Worm (Caenorhabditis elegans) whole organism, early embryonic: ENCODE data around the gene nlp-32.

Source experiments
- B0310.2 ChIP-seq: sonication (generic microtip); optimal IDR thresholded peaks from 2 replicates; lab custom pipeline; 2016; ENCODE audit warnings: mild to moderate bottlenecking, missing genetic modification characterization, missing compliant biosample characterization
- F13C5.2 ChIP-seq: sonication (generic microtip); optimal IDR thresholded peaks from 2 replicates; lab custom pipeline; 2017; ENCODE audit warnings: mild to moderate bottlenecking, missing genetic modification characterization, inconsistent platforms, missing compliant biosample characterization
- aly-1 ChIP-seq: sonication (generic microtip); optimal IDR thresholded peaks from 2 replicates; lab custom pipeline; 2016; ENCODE audit warnings: missing genetic modification characterization, missing compliant biosample characterization
- ama-1 ChIP-seq: fragments of 150-350 bp; optimal IDR thresholded peaks from 2 replicates; lab custom pipeline; 2014
- ceh-13 ChIP-seq: fragments of 200-800 bp; sonication (Bioruptor generic); optimal IDR thresholded peaks from 2 replicates; lab custom pipeline; 2018; ENCODE audit warnings: mild to moderate bottlenecking, missing genetic modification characterization, missing compliant biosample characterization
- ceh-36 ChIP-seq: sonication (generic microtip); optimal IDR thresholded peaks from 2 replicates; lab custom pipeline; 2016; ENCODE audit warnings: missing genetic modification characterization, inconsistent platforms, missing compliant biosample characterization
- ets-7 ChIP-seq: sonication (generic microtip); optimal IDR thresholded peaks from 2 replicates; lab custom pipeline; 2016; ENCODE audit warnings: missing genotype, missing genetic modification characterization, missing compliant biosample characterization
- flt-1 ChIP-seq: fragments of 200-800 bp; sonication (Bioruptor generic); IDR thresholded peaks from 2 replicates; pipeline ENCODE4 v1.3.6; 2022; ENCODE audit warnings: missing genetic modification characterization, missing compliant biosample characterization
- hmbx-1 ChIP-seq: sonication (generic microtip); optimal IDR thresholded peaks from 2 replicates; lab custom pipeline; 2016; ENCODE audit warnings: mild to moderate bottlenecking, missing genetic modification characterization, missing compliant biosample characterization
- hmg-4 ChIP-seq: fragments of 200-800 bp; sonication (Bioruptor generic); optimal IDR thresholded peaks from 2 replicates; lab custom pipeline; 2018; ENCODE audit warnings: mild to moderate bottlenecking, missing genetic modification characterization, missing compliant biosample characterization
- hnd-1 ChIP-seq: sonication (generic microtip); optimal IDR thresholded peaks from 2 replicates; lab custom pipeline; 2016; ENCODE audit warnings: missing genetic modification characterization, missing compliant biosample characterization
- pes-1 ChIP-seq: fragments of 200-800 bp; sonication (Bioruptor generic); IDR thresholded peaks from 2 replicates; pipeline ENCODE4 v1.3.6; 2022; ENCODE audit warnings: missing genetic modification reagents, missing genetic modification characterization, missing compliant biosample characterization
- scrt-1 ChIP-seq: fragments of 200-800 bp; sonication (Bioruptor generic); IDR thresholded peaks from 2 replicates; pipeline ENCODE4 v1.3.6; 2022; ENCODE audit warnings: missing genetic modification characterization, missing compliant biosample characterization
- sea-1 ChIP-seq: fragments of 200-800 bp; sonication (Bioruptor generic); conservative IDR thresholded peaks from 2 replicates; pipeline ENCODE4 v1.3.6; 2022; ENCODE audit warnings: missing genetic modification characterization, missing compliant biosample characterization
- tbx-11 ChIP-seq: fragments of 200-800 bp; sonication (Bioruptor generic); IDR thresholded peaks from 2 replicates; pipeline ENCODE4 v1.3.6; 2022; ENCODE audit warnings: missing genetic modification characterization, missing compliant biosample characterization
- tbx-37 ChIP-seq: fragments of 200-800 bp; sonication (Bioruptor generic); conservative IDR thresholded peaks from 2 replicates; pipeline ENCODE4 v1.3.6; 2022; ENCODE audit warnings: missing genetic modification reagents, missing genetic modification characterization, missing compliant biosample characterization
- tra-4 ChIP-seq: sonication (generic microtip); optimal IDR thresholded peaks from 2 replicates; lab custom pipeline; 2017; ENCODE audit warnings: missing genetic modification characterization, missing compliant biosample characterization

The nlp-32 gene

ce11 chrIII:481259-481658, 5.1 kb downstream of the nlp-32 start:
- TF ChIP-seq hmbx-1 (tag; lab: Kevin White, UChicago) (no peak), ceh-36 (tag; lab: Kevin White, UChicago) (no peak), ama-1 (lab: Kevin White, UChicago) (no peak), aly-1 (tag; lab: Kevin White, UChicago) (no peak), tra-4 (tag; lab: Kevin White, UChicago) (no peak), flt-1 (no peak), ets-7 (no peak), sea-1 (no peak)

DNA sequence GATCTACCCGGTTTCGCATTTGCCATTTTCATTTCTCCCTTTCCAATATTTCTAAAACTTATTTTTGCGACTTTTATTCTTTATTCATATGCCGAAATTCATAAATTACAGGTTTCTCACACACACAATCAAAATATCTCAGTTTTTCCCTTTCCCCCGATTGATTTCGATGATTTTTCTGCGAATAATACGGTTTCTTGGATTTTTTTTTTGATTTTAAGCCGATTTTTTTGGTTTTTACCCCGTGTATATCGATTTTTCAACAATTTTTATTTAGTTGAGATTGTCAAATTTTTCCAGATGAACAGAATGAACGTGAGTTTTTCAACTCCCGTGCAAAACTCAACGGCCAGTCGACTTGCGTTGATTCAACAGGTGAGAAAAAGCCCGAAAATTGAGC, 11.2 kb downstream of the nlp-32 start, which contains the start of gene mat-3:
Gene mat-3, plus strand, starts transcription at position 301 of the 400 bp plus-strand sequence.
- TF ChIP-seq sea-1: no peak
- TF ChIP-seq tbx-11 (GFP tag; lab: Robert Waterston, UW): no peak
- no peak for TF ChIP-seq B0310.2 (tag; lab: Kevin White, UChicago)
- no peak for TF ChIP-seq scrt-1
- TF ChIP-seq aly-1 (tag; lab: Kevin White, UChicago): no peak
- TF ChIP-seq ets-7: no peak
- TF ChIP-seq pes-1 (GFP tag; lab: Robert Waterston, UW): no peak
- no peak for TF ChIP-seq flt-1
- no peak for TF ChIP-seq hnd-1
- TF ChIP-seq F13C5.2: no peak
- TF ChIP-seq ceh-13: no peak
- TF ChIP-seq tra-4 (tag; lab: Kevin White, UChicago): no peak
- no peak for TF ChIP-seq tbx-37 (GFP tag; lab: Robert Waterston, UW)
- no peak for TF ChIP-seq hmbx-1 (tag; lab: Kevin White, UChicago)
- no peak for TF ChIP-seq hmg-4 (GFP tag; lab: Kevin White, UChicago)
- no peak for TF ChIP-seq ceh-36 (tag; lab: Kevin White, UChicago)
- TF ChIP-seq ama-1 (lab: Kevin White, UChicago): no peak

DNA sequence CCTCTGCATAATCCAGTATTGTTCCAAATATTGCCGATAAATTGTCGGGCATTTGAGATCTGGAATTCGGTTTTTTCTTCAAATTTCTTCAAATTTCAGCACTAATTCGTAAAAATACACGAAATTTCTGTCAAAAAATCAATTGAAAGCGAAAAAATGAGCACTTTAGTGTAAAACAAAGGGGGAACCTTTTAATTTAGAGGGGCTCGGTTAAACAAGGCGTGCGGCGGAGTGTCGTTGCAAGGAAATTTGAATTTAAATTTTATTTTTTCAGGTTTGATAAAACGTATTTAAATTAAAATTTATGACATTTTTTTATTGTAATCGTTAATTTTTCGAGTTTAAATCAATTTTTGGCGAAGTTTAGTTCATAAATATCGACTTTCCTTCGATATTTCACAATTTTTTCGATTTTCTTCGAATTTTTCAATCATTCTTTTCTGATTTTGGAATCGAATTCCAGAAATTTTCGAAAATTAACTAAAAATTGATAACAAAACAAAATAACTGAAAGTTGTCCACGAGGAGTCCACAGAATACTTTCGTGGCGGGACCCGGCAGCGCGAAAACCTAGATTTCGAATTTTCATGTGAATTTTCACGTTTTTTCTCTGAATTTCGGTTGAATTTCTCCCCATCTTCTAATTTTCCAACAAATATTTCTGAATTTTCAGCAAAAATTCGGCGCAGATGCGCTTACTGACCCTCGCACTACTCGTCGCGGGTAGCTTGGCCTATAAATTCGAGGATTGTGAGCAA, 14.5 kb downstream of the nlp-32 start, which contains the start of the genes magu-1 and nemp-1:
Gene magu-1, minus strand, starts transcription at position 59 of the 758 bp plus-strand sequence.
Gene nemp-1, plus strand, starts transcription at position 674 of the 758 bp plus-strand sequence.
- TF ChIP-seq F13C5.2 (no peak), scrt-1 (no peak), tra-4 (tag; lab: Kevin White, UChicago) (no peak), sea-1 (no peak), hnd-1 (no peak), pes-1 (GFP tag; lab: Robert Waterston, UW) (no peak), flt-1 (no peak), B0310.2 (tag; lab: Kevin White, UChicago) (no peak), tbx-11 (GFP tag; lab: Robert Waterston, UW) (no peak), tbx-37 (GFP tag; lab: Robert Waterston, UW) (no peak), ceh-36 (tag; lab: Kevin White, UChicago) (no peak), ets-7 (no peak), ceh-13 (no peak), hmg-4 (GFP tag; lab: Kevin White, UChicago) (no peak)

- TF ChIP-seq B0310.2 (tag; lab: Kevin White, UChicago) (no peak), hmg-4 (GFP tag; lab: Kevin White, UChicago) (no peak), F13C5.2 (no peak), ets-7 (no peak), pes-1 (GFP tag; lab: Robert Waterston, UW) (no peak), hnd-1 (no peak), aly-1 (tag; lab: Kevin White, UChicago) (no peak), scrt-1 (no peak), sea-1 (no peak), ceh-36 (tag; lab: Kevin White, UChicago) (no peak), hmbx-1 (tag; lab: Kevin White, UChicago) (no peak), tra-4 (tag; lab: Kevin White, UChicago) (no peak), tbx-37 (GFP tag; lab: Robert Waterston, UW) (no peak)
Measured at ce11 chrIII:463711-464110, 22.6 kb downstream of the nlp-32 start, which contains the start of gene Y55B1BR.6. Y55B1BR.6 (minus strand) TSS chrIII:463811.

DNA sequence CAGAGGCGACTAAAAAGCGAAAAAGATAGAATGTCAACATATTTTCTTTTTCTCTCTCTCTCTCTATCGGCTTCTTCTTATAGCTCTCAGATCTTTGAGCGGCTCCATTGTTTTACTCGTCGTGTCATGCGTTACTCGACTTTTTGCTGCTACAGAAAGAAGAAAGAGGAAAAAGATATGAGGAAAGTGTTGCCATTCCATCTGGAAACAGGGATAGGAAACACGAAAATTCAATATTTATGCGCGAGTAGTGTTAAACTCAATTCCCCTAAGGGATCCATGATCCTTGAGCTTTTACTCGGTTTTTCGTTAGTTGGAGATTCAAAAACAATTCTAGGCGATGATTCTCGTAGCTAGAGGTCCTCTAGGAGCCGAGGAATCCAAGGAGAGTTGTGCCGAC, 30.6 kb downstream of the nlp-32 start:
- TF ChIP-seq pes-1 (GFP tag; lab: Robert Waterston, UW): no peak
- no peak for TF ChIP-seq scrt-1
- no peak for TF ChIP-seq flt-1
- no peak for TF ChIP-seq tbx-37 (GFP tag; lab: Robert Waterston, UW)
- no peak for TF ChIP-seq ceh-36 (tag; lab: Kevin White, UChicago)
- no peak for TF ChIP-seq ets-7
- no peak for TF ChIP-seq hnd-1
- TF ChIP-seq tbx-11 (GFP tag; lab: Robert Waterston, UW): no peak
- no peak for TF ChIP-seq aly-1 (tag; lab: Kevin White, UChicago)
- TF ChIP-seq hmg-4 (GFP tag; lab: Kevin White, UChicago): no peak
- TF ChIP-seq hmbx-1 (tag; lab: Kevin White, UChicago): no peak
- TF ChIP-seq ceh-13: no peak
- no peak for TF ChIP-seq B0310.2 (tag; lab: Kevin White, UChicago)
- no peak for TF ChIP-seq tra-4 (tag; lab: Kevin White, UChicago)
- no peak for TF ChIP-seq F13C5.2

DNA sequence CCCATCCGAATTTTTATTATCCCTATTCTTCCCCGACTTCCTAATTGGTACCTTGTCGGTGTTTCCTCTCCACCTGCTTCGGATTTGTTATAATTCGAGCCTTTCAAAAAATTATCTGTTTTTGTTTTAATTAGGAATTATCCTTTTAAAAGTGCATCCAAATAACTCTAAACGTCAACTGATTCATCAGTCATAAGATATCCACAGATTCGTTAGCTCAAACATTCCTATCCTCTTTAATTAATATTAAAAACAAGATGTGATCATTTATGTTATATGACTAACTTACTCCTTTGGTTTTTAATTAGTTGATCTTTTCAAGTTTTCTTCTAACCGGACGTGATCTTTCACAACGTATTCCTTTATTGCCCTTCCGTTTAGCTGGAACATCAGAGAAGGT, 39.5 kb downstream of the nlp-32 start:
- TF ChIP-seq ceh-13 (no peak), B0310.2 (tag; lab: Kevin White, UChicago) (no peak), tbx-11 (GFP tag; lab: Robert Waterston, UW) (no peak), sea-1 (no peak), hmg-4 (GFP tag; lab: Kevin White, UChicago) (no peak), tbx-37 (GFP tag; lab: Robert Waterston, UW) (no peak), ets-7 (no peak), flt-1 (no peak), pes-1 (GFP tag; lab: Robert Waterston, UW) (no peak), aly-1 (tag; lab: Kevin White, UChicago) (no peak), hnd-1 (no peak), hmbx-1 (tag; lab: Kevin White, UChicago) (no peak), ceh-36 (tag; lab: Kevin White, UChicago) (no peak), tra-4 (tag; lab: Kevin White, UChicago) (no peak), ama-1 (lab: Kevin White, UChicago) (no peak), scrt-1 (no peak)

ce11 chrIII:445515-445914, 40.8 kb downstream of the nlp-32 start:
- TF ChIP-seq B0310.2 (tag; lab: Kevin White, UChicago): peak; percentile 27
- TF ChIP-seq ceh-36 (tag; lab: Kevin White, UChicago): peak; percentile 32
- peak; percentile 27 for TF ChIP-seq hmg-4 (GFP tag; lab: Kevin White, UChicago)
- peak; percentile 62 for TF ChIP-seq hmbx-1 (tag; lab: Kevin White, UChicago)
